Fruit fly (Drosophila melanogaster): ENCODE data around the gene tio.

Gene tio

DNA sequence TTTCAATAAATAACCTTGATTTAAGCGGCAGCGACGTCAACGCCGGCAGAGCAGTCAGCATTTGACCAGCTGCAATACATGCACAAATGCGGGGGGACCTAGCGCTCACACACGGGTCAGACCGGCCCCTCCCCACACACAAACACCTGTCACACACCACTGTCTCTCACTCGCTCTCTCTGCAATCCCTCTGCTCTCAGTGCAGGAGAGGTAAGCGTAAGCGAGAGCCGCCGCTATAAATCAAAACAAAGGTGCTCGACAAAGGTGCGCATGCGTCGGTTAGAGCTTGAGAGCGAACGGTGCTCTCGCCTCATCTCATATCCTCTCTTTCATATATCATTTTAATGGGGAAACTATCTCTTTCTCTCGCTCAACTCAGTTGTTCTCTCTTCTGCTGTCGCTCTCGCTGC is at the start of gene tio:
Gene tio, plus strand, starts transcription at position 348 of the 410 bp plus-strand sequence.
- no peak for TF ChIP-seq psq (optimal IDR thresholded peaks at IDR 0.05)
- no peak for TF ChIP-seq h (optimal IDR thresholded peaks at IDR 0.05)
- TF ChIP-seq Sin3A (optimal IDR thresholded peaks at IDR 0.05): no peak
- TF ChIP-seq insv (optimal IDR thresholded peaks at IDR 0.05): peak; percentile 68

DNA sequence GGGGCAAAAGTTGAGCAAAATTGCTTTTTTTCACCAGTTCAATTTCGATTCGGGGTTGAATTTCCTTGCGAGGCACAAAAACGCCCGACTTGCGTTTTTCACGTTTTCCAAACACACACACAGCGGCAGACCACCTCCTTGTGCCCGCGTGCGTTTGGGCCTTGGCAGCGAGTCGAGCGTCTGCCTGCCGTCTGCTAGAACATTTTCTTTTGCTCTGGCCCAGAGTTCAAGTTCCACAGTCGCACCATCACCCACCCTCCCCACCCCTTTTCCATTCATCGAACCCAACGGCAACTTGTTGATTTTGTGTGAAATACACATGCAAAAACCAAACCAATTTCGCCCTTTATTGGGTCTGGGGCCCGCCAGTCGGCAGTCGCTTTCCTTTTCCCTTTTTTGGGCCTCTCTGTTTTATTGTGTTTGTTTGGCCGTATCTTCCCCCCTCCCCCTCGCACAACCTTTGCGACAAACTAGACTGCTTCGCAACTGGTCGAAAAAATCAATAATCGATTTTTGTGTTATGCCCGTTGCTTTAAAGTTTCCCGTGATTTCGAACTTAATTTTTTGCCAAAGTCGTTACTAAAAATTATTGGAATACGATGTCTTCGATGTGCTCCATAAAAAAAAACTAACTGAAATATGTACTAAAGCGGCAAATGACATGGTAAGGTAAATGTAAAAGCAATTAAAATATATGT is 48.2 kb upstream of the tio start:
- TF ChIP-seq Sin3A (optimal IDR thresholded peaks at IDR 0.05) (no peak), insv (optimal IDR thresholded peaks at IDR 0.05) (no peak), Myc (optimal IDR thresholded peaks at IDR 0.05) (no peak), ttk (optimal IDR thresholded peaks at IDR 0.05) (no peak), h (optimal IDR thresholded peaks at IDR 0.05) (no peak), psq (optimal IDR thresholded peaks at IDR 0.05) (no peak)

DNA sequence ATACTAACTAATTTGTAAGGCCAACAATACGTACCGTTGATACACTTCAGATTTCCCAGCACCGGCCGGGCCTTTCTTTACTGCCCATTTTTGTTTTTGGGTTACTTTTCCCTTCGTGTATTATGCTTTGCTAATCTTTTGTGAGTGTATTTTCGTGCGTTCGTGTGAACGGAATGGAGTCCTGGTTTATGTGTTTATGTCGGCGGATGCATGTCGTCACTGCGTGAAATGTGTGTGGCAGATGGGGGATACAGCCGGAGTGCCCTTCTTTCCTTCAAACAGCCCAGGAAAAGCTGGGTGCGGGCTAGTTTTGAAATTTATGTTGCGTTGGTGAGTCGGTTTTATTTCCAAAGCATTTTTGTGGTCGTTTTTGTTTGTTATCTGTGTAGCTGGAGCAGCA is 44.1 kb upstream of the tio start:
- TF ChIP-seq insv (optimal IDR thresholded peaks at IDR 0.05) (no peak), h (optimal IDR thresholded peaks at IDR 0.05) (no peak), Sin3A (optimal IDR thresholded peaks at IDR 0.05) (no peak), Myc (optimal IDR thresholded peaks at IDR 0.05) (no peak), ttk (optimal IDR thresholded peaks at IDR 0.05) (no peak), psq (optimal IDR thresholded peaks at IDR 0.05) (no peak)

DNA sequence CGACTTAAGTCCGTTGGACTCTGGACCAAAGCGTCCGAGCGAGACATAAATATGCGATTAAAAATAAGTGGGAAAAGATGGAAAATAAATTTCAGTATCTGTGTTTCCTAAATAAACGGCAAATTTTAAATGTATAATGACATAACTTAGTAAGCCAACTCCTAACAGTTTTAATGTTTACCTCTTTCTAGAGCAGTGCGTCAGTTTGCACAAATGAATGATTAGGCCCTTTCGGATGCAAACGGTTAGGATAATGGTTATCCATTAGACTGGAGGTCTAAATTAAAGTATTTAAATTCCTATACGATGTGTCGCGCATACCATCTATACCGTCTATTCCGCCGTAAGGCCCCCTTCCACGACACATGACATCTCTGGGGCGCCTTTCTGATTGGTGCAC is 26.2 kb upstream of the tio start, which contains the start of gene CG2528:
Gene CG2528, minus strand, starts transcription at position 101 of the 400 bp plus-strand sequence.
- TF ChIP-seq ttk (optimal IDR thresholded peaks at IDR 0.05) (no peak), insv (optimal IDR thresholded peaks at IDR 0.05) (no peak), Sin3A (optimal IDR thresholded peaks at IDR 0.05) (no peak), h (optimal IDR thresholded peaks at IDR 0.05) (no peak)

DNA sequence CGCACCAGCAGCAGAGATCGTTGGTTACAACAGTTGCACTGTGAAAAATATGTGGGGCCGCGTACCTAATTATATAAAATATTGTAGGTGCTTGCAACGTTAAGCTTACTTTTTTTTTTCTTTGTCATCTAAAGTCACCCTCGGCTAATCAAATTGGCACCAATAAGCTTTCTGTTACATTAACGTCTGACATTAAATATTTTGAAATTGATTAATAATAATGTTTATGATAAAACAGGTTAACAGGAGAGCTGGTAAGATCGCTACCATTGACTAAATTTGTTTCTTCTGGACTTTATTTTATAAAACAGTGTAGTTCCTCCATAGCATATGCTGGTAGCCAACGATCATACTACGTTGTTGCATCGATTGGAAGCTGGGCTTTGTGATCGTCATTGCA is 25.6 kb upstream of the tio start:
- no peak for TF ChIP-seq insv (optimal IDR thresholded peaks at IDR 0.05)
- no peak for TF ChIP-seq Sin3A (optimal IDR thresholded peaks at IDR 0.05)

DNA sequence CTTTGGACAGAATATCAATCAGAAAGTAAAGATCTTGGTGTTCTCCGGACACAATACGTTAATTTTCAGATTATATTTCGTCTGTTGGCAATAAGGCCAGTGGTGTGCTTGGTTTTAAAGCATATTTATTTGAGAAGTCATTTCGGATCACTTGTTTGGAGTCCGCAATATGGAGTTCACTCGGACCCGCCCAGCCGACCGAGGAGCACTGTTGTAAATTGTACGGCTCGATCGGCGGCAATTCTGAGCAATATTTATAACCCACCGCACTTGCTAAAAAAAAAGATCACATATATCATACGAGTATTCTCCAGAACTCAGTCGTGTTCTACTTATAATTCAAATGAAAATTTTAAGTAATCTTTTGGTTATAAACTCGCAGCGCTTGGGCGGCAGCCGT is 4.1 kb upstream of the tio start, which contains the start of gene CG31693:
Gene CG31693, plus strand, starts transcription at position 301 of the 400 bp plus-strand sequence.
- TF ChIP-seq Myc (optimal IDR thresholded peaks at IDR 0.05) (no peak), Sin3A (optimal IDR thresholded peaks at IDR 0.05) (no peak), psq (optimal IDR thresholded peaks at IDR 0.05) (no peak), h (optimal IDR thresholded peaks at IDR 0.05) (no peak), insv (optimal IDR thresholded peaks at IDR 0.05) (no peak), ttk (optimal IDR thresholded peaks at IDR 0.05) (no peak)

DNA sequence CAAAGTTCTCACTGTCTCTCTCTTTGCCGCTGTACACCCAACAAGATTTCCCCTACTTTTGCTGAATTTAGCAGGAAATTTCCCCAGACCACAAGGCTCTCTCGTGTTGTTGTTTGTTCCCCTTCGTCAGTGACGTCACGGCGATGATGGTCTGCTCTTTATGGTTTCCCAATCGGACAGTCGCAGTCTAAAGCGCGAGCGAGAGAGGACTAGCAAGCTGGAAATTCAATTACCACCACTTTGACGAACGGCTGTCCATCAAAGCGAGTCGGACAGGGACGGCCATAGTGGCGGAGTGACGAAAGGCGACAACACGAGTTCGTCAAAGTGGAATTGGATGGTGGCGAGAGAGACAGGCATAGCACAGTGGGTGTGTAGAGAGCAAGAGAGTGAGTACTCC is 5.4 kb downstream of the tio start:
- no peak for TF ChIP-seq Myc (optimal IDR thresholded peaks at IDR 0.05)
- no peak for TF ChIP-seq ttk (optimal IDR thresholded peaks at IDR 0.05)
- no peak for TF ChIP-seq Sin3A (optimal IDR thresholded peaks at IDR 0.05)
- no peak for TF ChIP-seq insv (optimal IDR thresholded peaks at IDR 0.05)
- no peak for TF ChIP-seq h (optimal IDR thresholded peaks at IDR 0.05)
- TF ChIP-seq psq (optimal IDR thresholded peaks at IDR 0.05): no peak

DNA sequence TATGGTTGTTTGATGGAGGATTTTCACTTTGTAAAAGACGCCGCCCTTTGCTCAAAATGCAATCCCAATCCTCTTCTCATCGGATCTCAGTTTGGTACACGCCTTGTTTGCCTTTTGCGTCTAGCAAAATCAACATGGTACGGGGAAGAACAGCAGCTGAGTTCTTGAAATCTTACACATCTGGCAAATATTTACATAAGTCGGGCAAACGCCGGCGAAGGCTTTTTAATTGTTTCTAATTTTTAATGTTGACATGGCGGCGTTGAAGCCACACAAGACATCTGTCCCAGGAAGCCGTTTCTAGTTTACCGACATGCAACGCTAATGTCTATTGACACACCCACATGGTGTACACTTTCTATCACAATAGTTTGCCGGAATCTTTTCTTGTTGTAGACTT is 17.9 kb downstream of the tio start:
- TF ChIP-seq insv (optimal IDR thresholded peaks at IDR 0.05) (no peak), Sin3A (optimal IDR thresholded peaks at IDR 0.05) (no peak), psq (optimal IDR thresholded peaks at IDR 0.05) (no peak), Myc (optimal IDR thresholded peaks at IDR 0.05) (no peak), ttk (optimal IDR thresholded peaks at IDR 0.05) (no peak)

DNA sequence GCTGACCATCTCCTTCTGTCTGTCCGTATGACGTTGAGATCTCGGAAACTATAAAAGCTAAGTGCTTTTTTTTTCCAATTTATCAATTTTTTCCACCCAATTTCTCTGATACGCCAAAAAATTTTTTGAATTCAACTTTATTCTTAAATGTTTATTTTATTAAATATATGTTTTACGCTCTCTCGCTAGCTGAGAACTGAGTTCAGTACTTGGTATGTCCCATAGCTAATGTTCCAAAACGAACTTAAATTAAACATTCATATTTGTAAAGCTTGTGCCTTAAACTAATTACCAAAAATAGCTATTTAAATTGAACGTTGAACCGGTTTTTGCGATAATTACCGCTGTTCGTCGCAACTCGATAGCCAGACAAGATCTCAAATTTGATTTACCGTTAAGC is 18.6 kb downstream of the tio start, which contains the start of gene Grl40a:
Gene Grl40a, plus strand, starts transcription at position 301 of the 400 bp plus-strand sequence.
- TF ChIP-seq Sin3A (optimal IDR thresholded peaks at IDR 0.05) (no peak), h (optimal IDR thresholded peaks at IDR 0.05) (no peak), insv (optimal IDR thresholded peaks at IDR 0.05) (no peak), Myc (optimal IDR thresholded peaks at IDR 0.05) (no peak), psq (optimal IDR thresholded peaks at IDR 0.05) (no peak), ttk (optimal IDR thresholded peaks at IDR 0.05) (no peak)

DNA sequence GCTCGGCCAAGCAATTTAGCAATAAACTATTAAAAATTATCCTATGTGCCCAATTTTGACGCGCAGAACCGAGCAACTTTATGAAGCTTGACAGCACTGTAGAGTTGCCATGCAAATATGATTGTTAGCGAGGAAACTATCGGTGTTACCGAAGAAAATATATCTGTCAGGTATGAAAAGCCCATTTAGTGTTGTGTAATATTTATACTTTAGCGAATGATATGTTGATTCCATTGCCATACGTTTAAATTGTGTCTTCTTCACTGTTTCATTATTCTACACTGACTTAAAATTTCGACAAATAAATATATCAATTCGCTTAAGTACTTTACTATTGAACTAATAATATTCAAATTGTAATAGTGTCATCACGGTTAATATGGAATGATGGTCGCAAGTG is 24.8 kb downstream of the tio start, which contains the start of gene CG31601:
Gene CG31601, minus strand, starts transcription at position 101 of the 400 bp plus-strand sequence.
- TF ChIP-seq ttk (optimal IDR thresholded peaks at IDR 0.05): no peak
- TF ChIP-seq psq (optimal IDR thresholded peaks at IDR 0.05): no peak
- TF ChIP-seq Myc (optimal IDR thresholded peaks at IDR 0.05): no peak
- no peak for TF ChIP-seq h (optimal IDR thresholded peaks at IDR 0.05)
- TF ChIP-seq Sin3A (optimal IDR thresholded peaks at IDR 0.05): no peak
- TF ChIP-seq insv (optimal IDR thresholded peaks at IDR 0.05): no peak

DNA sequence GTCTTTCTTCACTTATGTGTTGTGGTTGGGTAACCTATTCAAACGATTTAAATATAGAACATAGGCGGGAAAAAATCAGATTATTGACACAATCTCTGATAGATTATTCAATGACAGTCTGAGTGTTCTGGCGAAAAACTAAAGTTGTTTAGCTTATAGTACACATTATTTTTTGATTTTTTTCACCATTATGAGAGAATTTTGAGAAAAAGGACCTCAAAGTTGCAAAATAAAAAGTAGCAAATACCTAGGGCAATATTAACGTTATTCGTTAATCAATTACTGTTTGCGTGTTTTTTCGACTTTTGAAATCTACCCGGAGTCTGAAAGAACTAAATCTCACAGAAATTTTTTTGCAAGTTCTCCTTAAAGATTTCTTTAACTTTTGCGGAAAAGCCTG is 35.2 kb downstream of the tio start, which contains the start of gene CG34173:
Gene CG34173, minus strand, starts transcription at position 101 of the 400 bp plus-strand sequence.
- TF ChIP-seq psq (optimal IDR thresholded peaks at IDR 0.05) (no peak), ttk (optimal IDR thresholded peaks at IDR 0.05) (no peak), insv (optimal IDR thresholded peaks at IDR 0.05) (no peak), Myc (optimal IDR thresholded peaks at IDR 0.05) (no peak), h (optimal IDR thresholded peaks at IDR 0.05) (no peak), Sin3A (optimal IDR thresholded peaks at IDR 0.05) (no peak)

DNA sequence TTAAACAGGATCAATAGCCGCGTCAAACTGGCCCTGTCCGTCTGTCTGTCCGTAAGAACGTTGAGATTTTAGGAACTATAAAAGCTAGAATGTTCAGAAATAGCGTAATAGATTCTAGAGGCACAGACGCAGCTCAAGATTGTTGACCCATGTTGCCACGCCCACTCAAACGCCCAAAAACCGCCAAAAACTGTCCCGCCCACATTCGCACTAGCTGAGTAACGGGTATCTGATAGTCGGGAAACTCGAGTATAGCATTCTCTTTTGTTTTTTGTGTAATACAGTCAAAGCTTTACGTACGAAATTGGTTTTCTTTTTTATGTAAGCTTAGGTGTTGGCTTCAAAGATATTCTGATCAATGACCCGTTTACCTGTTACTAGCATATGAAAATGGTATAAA is 40.8 kb downstream of the tio start:
- no peak for TF ChIP-seq h (optimal IDR thresholded peaks at IDR 0.05)
- no peak for TF ChIP-seq ttk (optimal IDR thresholded peaks at IDR 0.05)
- no peak for TF ChIP-seq psq (optimal IDR thresholded peaks at IDR 0.05)
- no peak for TF ChIP-seq Myc (optimal IDR thresholded peaks at IDR 0.05)

DNA sequence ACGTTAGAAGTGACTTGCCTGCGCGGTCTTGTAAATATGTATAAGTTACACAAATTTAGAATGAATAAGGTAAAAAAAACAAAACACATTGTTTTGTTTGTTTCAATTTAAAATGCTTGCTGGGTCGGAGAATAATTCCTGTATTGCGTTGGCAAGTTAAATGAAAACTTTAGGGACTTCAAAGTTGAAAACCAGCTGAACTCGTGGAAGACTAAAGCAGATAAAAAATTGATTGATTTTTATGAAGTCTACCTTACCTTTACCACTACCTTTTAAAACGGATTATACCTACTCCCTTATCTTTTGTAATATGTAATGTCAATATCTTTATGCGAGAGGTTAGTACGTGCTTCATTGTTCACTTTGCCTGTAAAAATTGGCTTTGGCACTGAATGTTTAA is 46.2 kb downstream of the tio start, which contains the start of gene CG42597:
Gene CG42597, minus strand, starts transcription at position 101 of the 400 bp plus-strand sequence.
- TF ChIP-seq Myc (optimal IDR thresholded peaks at IDR 0.05) (no peak), insv (optimal IDR thresholded peaks at IDR 0.05) (no peak), h (optimal IDR thresholded peaks at IDR 0.05) (no peak), psq (optimal IDR thresholded peaks at IDR 0.05) (no peak), Sin3A (optimal IDR thresholded peaks at IDR 0.05) (no peak), ttk (optimal IDR thresholded peaks at IDR 0.05) (no peak)

Data from Kc167 (cell line).